Worm (Caenorhabditis elegans) whole organism, L2 larva: Measurements from ENCODE around the gene grl-18.
"Not testable (repeated sequence)": the region's sequence is repeated elsewhere in the genome, so short reads cannot be mapped to it uniquely, and the experiment has no call there.

Source experiments
- C34F6.9 ChIP-seq: fragments of 150-350 bp; optimal IDR thresholded peaks from 2 replicates; lab custom pipeline; 2014; ENCODE audit warnings: missing biosample characterization, missing genetic modification characterization
- Y55F3AM.14 ChIP-seq: fragments of 200-800 bp; sonication (Bioruptor generic); optimal IDR thresholded peaks from 2 replicates; lab custom pipeline; 2018; ENCODE audit warnings: mild to moderate bottlenecking, missing genetic modification characterization, missing compliant biosample characterization
- alr-1 ChIP-seq: fragments of 150-350 bp; optimal IDR thresholded peaks from 2 replicates; lab custom pipeline; 2014; ENCODE audit warnings: missing biosample characterization, missing genetic modification characterization
- aly-2 ChIP-seq: fragments of 150-350 bp; optimal IDR thresholded peaks from 2 replicates; lab custom pipeline; 2014; ENCODE audit warnings: missing biosample characterization, missing genetic modification characterization
- ama-1 ChIP-seq: fragments of 150-350 bp; optimal IDR thresholded peaks from 2 replicates; lab custom pipeline; 2018; ENCODE audit warnings: inconsistent platforms
- blmp-1 ChIP-seq: sonication (generic microtip); optimal IDR thresholded peaks from 2 replicates; lab custom pipeline; 2017; ENCODE audit warnings: missing genetic modification characterization, mild to moderate bottlenecking, missing compliant biosample characterization, antibody characterized with exemption, moderate library complexity; ENCODE audit not compliant: insufficient read depth
- ceh-16 ChIP-seq: fragments of 150-350 bp; optimal IDR thresholded peaks from 2 replicates; lab custom pipeline; 2014; ENCODE audit warnings: missing biosample characterization, missing genetic modification characterization
- ceh-82 ChIP-seq: fragments of 150-350 bp; optimal IDR thresholded peaks from 2 replicates; lab custom pipeline; 2014; ENCODE audit warnings: missing biosample characterization, missing genetic modification characterization
- dmd-4 ChIP-seq: sonication (generic microtip); optimal IDR thresholded peaks from 2 replicates; lab custom pipeline; 2017; ENCODE audit warnings: missing biosample characterization, missing genetic modification characterization
- elt-1 ChIP-seq: fragments of 150-350 bp; optimal IDR thresholded peaks from 2 replicates; lab custom pipeline; 2014; ENCODE audit warnings: missing biosample characterization, missing genetic modification characterization
- elt-3 ChIP-seq: sonication (generic microtip); optimal IDR thresholded peaks from 2 replicates; lab custom pipeline; 2017; ENCODE audit warnings: missing biosample characterization, missing genetic modification characterization
- fos-1 ChIP-seq: fragments of 150-350 bp; optimal IDR thresholded peaks from 2 replicates; lab custom pipeline; 2014; ENCODE audit warnings: missing biosample characterization, missing genetic modification characterization
- gmeb-1 ChIP-seq: fragments of 150-350 bp; optimal IDR thresholded peaks from 2 replicates; lab custom pipeline; 2014; ENCODE audit warnings: missing biosample characterization, missing genetic modification characterization
- lin-11 ChIP-seq: fragments of 150-350 bp; sonication (generic microtip); optimal IDR thresholded peaks from 2 replicates; lab custom pipeline; 2014; ENCODE audit warnings: missing biosample characterization, missing genetic modification characterization, inconsistent platforms, mixed read lengths
- lsy-2 ChIP-seq, 2 experiments: fragments of 150-350 bp in 1 of 2; sonication (generic microtip) in 1 of 2; optimal IDR thresholded peaks; 2 replicates each; lab custom pipeline; 2014 to 2017; ENCODE audit warnings: missing biosample characterization in 2 of 2, missing genetic modification characterization in 2 of 2
- mab-5 ChIP-seq: fragments of 150-350 bp; optimal IDR thresholded peaks from 2 replicates; lab custom pipeline; 2014; ENCODE audit warnings: missing biosample characterization, missing genetic modification characterization
- mdl-1 ChIP-seq, 2 experiments: fragments of 150-350 bp in 1 of 2; sonication (generic microtip) in 1 of 2; optimal IDR thresholded peaks; 2 replicates each; lab custom pipeline; 2017; ENCODE audit warnings: missing biosample characterization in 2 of 2, missing genetic modification characterization in 2 of 2
- nhr-10 ChIP-seq: sonication (generic microtip); optimal IDR thresholded peaks from 2 replicates; lab custom pipeline; 2017; ENCODE audit warnings: missing biosample characterization, missing genetic modification characterization
- nhr-11 ChIP-seq: fragments of 150-350 bp; optimal IDR thresholded peaks from 2 replicates; lab custom pipeline; 2014; ENCODE audit warnings: missing biosample characterization, missing genetic modification characterization
- nhr-12 ChIP-seq: fragments of 150-350 bp; optimal IDR thresholded peaks from 2 replicates; lab custom pipeline; 2014; ENCODE audit warnings: missing biosample characterization, missing genetic modification characterization
- nhr-129 ChIP-seq: fragments of 150-350 bp; optimal IDR thresholded peaks from 2 replicates; lab custom pipeline; 2014; ENCODE audit warnings: missing biosample characterization, missing genetic modification characterization
- nhr-21 ChIP-seq: fragments of 150-350 bp; optimal IDR thresholded peaks from 2 replicates; lab custom pipeline; 2014; ENCODE audit warnings: missing biosample characterization, missing genetic modification characterization
- nhr-23 ChIP-seq: fragments of 150-350 bp; optimal IDR thresholded peaks from 2 replicates; lab custom pipeline; 2014; ENCODE audit warnings: missing biosample characterization, missing genetic modification reagents, missing genetic modification characterization
- nhr-237 ChIP-seq: fragments of 150-350 bp; optimal IDR thresholded peaks from 2 replicates; lab custom pipeline; 2014; ENCODE audit warnings: missing biosample characterization, missing genetic modification characterization
- nhr-6 ChIP-seq: fragments of 150-350 bp; optimal IDR thresholded peaks from 2 replicates; lab custom pipeline; 2014; ENCODE audit warnings: missing biosample characterization, missing genetic modification characterization
- nhr-77 ChIP-seq: fragments of 150-350 bp; optimal IDR thresholded peaks from 2 replicates; lab custom pipeline; 2014; ENCODE audit warnings: missing biosample characterization, missing genetic modification characterization
- sem-4 ChIP-seq: fragments of 150-350 bp; optimal IDR thresholded peaks from 2 replicates; lab custom pipeline; 2014; ENCODE audit warnings: missing biosample characterization, missing genetic modification reagents, missing genetic modification characterization
- skn-1 ChIP-seq: sonication (generic microtip); optimal IDR thresholded peaks from 2 replicates; lab custom pipeline; 2017; ENCODE audit warnings: missing biosample characterization, missing genetic modification characterization
- sma-3 ChIP-seq: sonication (generic microtip); optimal IDR thresholded peaks from 2 replicates; lab custom pipeline; 2016; ENCODE audit warnings: missing genetic modification reagents, missing genetic modification characterization, missing compliant biosample characterization
- sma-9 ChIP-seq, 2 experiments: fragments of 150-350 bp in 1 of 2; sonication (generic microtip) in 1 of 2; optimal IDR thresholded peaks; 2 replicates each; lab custom pipeline; 2014 to 2016; ENCODE audit warnings: missing genetic modification characterization in 2 of 2, mild to moderate bottlenecking in 1 of 2, missing biosample characterization in 1 of 2, missing compliant biosample characterization in 1 of 2, missing genetic modification reagents in 1 of 2, moderate library complexity in 1 of 2
- snpc-4 ChIP-seq: fragments of 150-350 bp; optimal IDR thresholded peaks from 2 replicates; lab custom pipeline; 2014; ENCODE audit warnings: missing biosample characterization, missing genetic modification characterization
- unc-39 ChIP-seq: fragments of 150-350 bp; optimal IDR thresholded peaks from 2 replicates; lab custom pipeline; 2014; ENCODE audit warnings: missing biosample characterization, missing genetic modification characterization
- unc-55 ChIP-seq: fragments of 150-350 bp; sonication (generic microtip); optimal IDR thresholded peaks from 3 replicates; lab custom pipeline; 2014; ENCODE audit warnings: missing biosample characterization, missing genetic modification reagents, missing genetic modification characterization
- unc-62 ChIP-seq: fragments of 150-350 bp; optimal IDR thresholded peaks from 2 replicates; lab custom pipeline; 2014; ENCODE audit warnings: missing biosample characterization, missing genetic modification reagents, missing genetic modification characterization
- ztf-1 ChIP-seq: fragments of 200-800 bp; sonication (Bioruptor generic); conservative IDR thresholded peaks from 2 replicates; pipeline ENCODE4 v1.3.6; 2022; ENCODE audit warnings: missing genetic modification characterization, missing compliant biosample characterization
- ztf-4 ChIP-seq: fragments of 150-350 bp; optimal IDR thresholded peaks from 2 replicates; lab custom pipeline; 2014; ENCODE audit warnings: missing biosample characterization, missing genetic modification characterization

grl-18 gene

ce11 chrV:5477719-5478118 is 10.9 kb downstream of the grl-18 start:
- TF ChIP-seq unc-55 (GFP tag; lab: Kevin White, UChicago) (peak; percentile 20), sma-9 (GFP tag; optimal IDR thresholded peaks at IDR 0.05; lab: Kevin White, UChicago) (no peak), sma-9 (tag; optimal IDR thresholded peaks at IDR 0.05; lab: Kevin White, UChicago) (no peak), aly-2 (tag; lab: Kevin White, UChicago) (no peak), alr-1 (no peak)

DNA sequence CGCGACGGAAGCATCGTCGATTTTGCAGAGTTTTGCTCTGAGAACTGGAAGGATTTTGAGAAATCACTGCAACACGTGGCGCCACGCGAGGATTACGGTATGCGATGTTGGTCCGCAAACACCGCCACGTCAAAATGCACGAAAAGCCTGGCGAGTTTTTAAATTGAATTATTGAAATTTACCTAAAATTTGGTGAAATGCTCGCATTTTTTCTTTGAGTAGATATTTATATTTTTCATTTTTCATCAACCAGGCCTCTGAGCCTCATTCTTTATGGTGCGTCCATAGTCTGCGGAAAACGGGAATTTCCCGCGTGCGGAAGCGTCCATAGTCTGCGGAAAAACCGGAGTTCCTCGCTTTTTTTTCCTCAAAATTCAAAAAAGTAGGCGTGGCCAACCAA is 17.7 kb downstream of the grl-18 start, which contains the start of gene ZC317.7:
ZC317.7 (minus strand) TSS at position 101 of the 400 bp plus-strand sequence.
- not testable (repeated sequence) for TF ChIP-seq blmp-1 (tag; lab: Kevin White, UChicago); nhr-237 (tag; lab: Kevin White, UChicago); sma-3 (GFP tag; lab: Kevin White, UChicago)

ce11 chrV:5468489-5468888 is 20.2 kb downstream of the grl-18 start, which contains the start of gene ZC317.6:
TSS of gene ZC317.6 (minus strand) at chrV:5468589.
- not testable (repeated sequence) for TF ChIP-seq blmp-1 (tag; lab: Kevin White, UChicago); skn-1; fos-1

DNA sequence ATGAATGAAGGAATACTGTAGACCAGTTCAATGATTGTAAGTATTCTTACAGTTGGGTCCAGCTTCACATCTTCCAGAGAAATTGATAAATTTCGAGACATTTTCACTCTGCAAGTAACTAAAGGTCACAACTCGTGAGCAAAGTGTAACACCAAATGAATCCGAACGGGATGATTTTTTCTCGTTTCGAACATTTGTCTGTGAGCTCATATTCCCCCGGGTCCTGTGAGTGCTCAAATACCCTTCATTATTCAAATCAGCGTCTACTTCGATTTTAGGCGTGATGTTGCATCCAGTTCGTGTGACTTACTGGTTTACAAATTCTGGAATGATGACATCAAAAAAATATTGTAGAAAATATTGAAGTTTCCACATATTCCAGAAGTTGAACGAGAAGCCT is 23.3 kb downstream of the grl-18 start, which contains the start of gene srg-68:
srg-68 (minus strand) TSS at position 101 of the 400 bp plus-strand sequence.
- no peak for TF ChIP-seq alr-1
- TF ChIP-seq, all 48 proteins: peak for 0

ce11 chrV:5462894-5463293 is 25.8 kb downstream of the grl-18 start, which contains the start of gene srg-67:
TSS of gene srg-67 (minus strand) at chrV:5462994.
- TF ChIP-seq nhr-11 (tag; lab: Kevin White, UChicago) = no peak
- TF ChIP-seq ama-1 (lab: Kevin White, UChicago) = no peak
- no peak for TF ChIP-seq nhr-129
- no peak for TF ChIP-seq Y55F3AM.14
- no peak for TF ChIP-seq dmd-4
- no peak for TF ChIP-seq elt-3 (tag; lab: Kevin White, UChicago)
- TF ChIP-seq fos-1 = no peak
- TF ChIP-seq ztf-4 = no peak
- no peak for TF ChIP-seq lsy-2 (tag; optimal IDR thresholded peaks at IDR 0.05; lab: Kevin White, UChicago)
- no peak for TF ChIP-seq unc-39 (tag; lab: Kevin White, UChicago)
- TF ChIP-seq nhr-77 (tag; lab: Kevin White, UChicago) = no peak
- TF ChIP-seq nhr-237 (tag; lab: Kevin White, UChicago) = no peak
- no peak for TF ChIP-seq sem-4 (tag; lab: Kevin White, UChicago)
- no peak for TF ChIP-seq unc-62 (GFP tag; lab: Kevin White, UChicago)
- TF ChIP-seq nhr-6 (tag; lab: Kevin White, UChicago) = no peak
- no peak for TF ChIP-seq mdl-1 (tag; optimal IDR thresholded peaks at IDR 0.05; lab: Kevin White, UChicago)
- no peak for TF ChIP-seq ztf-1 (GFP tag; lab: Robert Waterston, UW)
- no peak for TF ChIP-seq gmeb-1 (tag; lab: Kevin White, UChicago)
- no peak for TF ChIP-seq unc-55 (GFP tag; lab: Kevin White, UChicago)
- no peak for TF ChIP-seq elt-1 (tag; lab: Kevin White, UChicago)

- TF ChIP-seq unc-55 (GFP tag; lab: Kevin White, UChicago) = no peak
- TF ChIP-seq unc-39 (tag; lab: Kevin White, UChicago) = no peak
- TF ChIP-seq fos-1 = no peak
- no peak for TF ChIP-seq ceh-82 (tag; lab: Kevin White, UChicago)
- TF ChIP-seq nhr-23 = no peak
- no peak for TF ChIP-seq nhr-12 (tag; lab: Kevin White, UChicago)
- no peak for TF ChIP-seq ceh-16
- TF ChIP-seq C34F6.9 (tag; lab: Kevin White, UChicago) = no peak
- no peak for TF ChIP-seq mab-5 (tag; lab: Kevin White, UChicago)
- no peak for TF ChIP-seq sem-4 (tag; lab: Kevin White, UChicago)
- TF ChIP-seq nhr-10 (tag; lab: Kevin White, UChicago) = no peak
- no peak for TF ChIP-seq snpc-4 (tag; lab: Kevin White, UChicago)
- TF ChIP-seq ama-1 (lab: Kevin White, UChicago) = no peak
- no peak for TF ChIP-seq nhr-21
- no peak for TF ChIP-seq elt-3 (tag; lab: Kevin White, UChicago)
- TF ChIP-seq ztf-1 (GFP tag; lab: Robert Waterston, UW) = no peak
- TF ChIP-seq dmd-4 = no peak
- no peak for TF ChIP-seq lin-11 (tag; lab: Kevin White, UChicago)
- TF ChIP-seq nhr-129 = no peak
- TF ChIP-seq elt-1 (tag; lab: Kevin White, UChicago) = no peak
Observed at ce11 chrV:5459806-5460205, 28.9 kb downstream of the grl-18 start, which contains the start of gene ZC317.2. TSS of gene ZC317.2 (plus strand) at chrV:5460106.
